Fruit fly (Drosophila melanogaster) whole organism, embryonic: ENCODE measurements around the gene CG43338.

ENCODE experiments used
- Abd-B ChIP-seq: fragments of 200-800 bp; sonication (Bioruptor generic); optimal IDR thresholded peaks from 2 replicates; lab custom pipeline; 2018; ENCODE audit warnings: missing biosample characterization, mild to moderate bottlenecking, missing genetic modification characterization, moderate library complexity
- Atf6 ChIP-seq: fragments of 200-800 bp; sonication (Bioruptor generic); IDR thresholded peaks from 2 replicates; pipeline ENCODE4 v1.3.6; 2022; ENCODE audit warnings: missing biosample characterization, missing genetic modification characterization
- Bgb ChIP-seq: fragments of 200-800 bp; sonication (Bioruptor generic); IDR thresholded peaks from 2 replicates; pipeline ENCODE4 v1.3.6; 2022; ENCODE audit warnings: missing biosample characterization, missing genetic modification characterization; ENCODE audit not compliant: partially characterized antibody
- BtbVII ChIP-seq: fragments of 200-800 bp; sonication (Bioruptor generic); optimal IDR thresholded peaks from 3 replicates; lab custom pipeline; 2017; ENCODE audit warnings: missing biosample characterization, mild to moderate bottlenecking, missing genetic modification characterization
- CG10147 ChIP-seq: fragments of 200-800 bp; sonication (Bioruptor generic); optimal IDR thresholded peaks from 2 replicates; lab custom pipeline; 2019; ENCODE audit warnings: missing biosample characterization, mild to moderate bottlenecking, missing genetic modification characterization, moderate library complexity
- CG10209 ChIP-seq: fragments of 200-800 bp; sonication (Bioruptor generic); optimal IDR thresholded peaks from 3 replicates; lab custom pipeline; 2017; ENCODE audit warnings: missing biosample characterization, mild to moderate bottlenecking, missing genetic modification characterization, missing genetic modification reagents
- CG10462 ChIP-seq: fragments of 200-800 bp; sonication (Bioruptor generic); optimal IDR thresholded peaks from 2 replicates; lab custom pipeline; 2016; ENCODE audit warnings: missing biosample characterization, missing genetic modification characterization
- CG12071 ChIP-seq: fragments of 200-800 bp; sonication (Bioruptor generic); optimal IDR thresholded peaks from 3 replicates; lab custom pipeline; 2018; ENCODE audit warnings: missing biosample characterization, mild to moderate bottlenecking, missing genetic modification characterization
- CG13287 ChIP-seq: fragments of 200-800 bp; sonication (Bioruptor generic); IDR thresholded peaks from 2 replicates; pipeline ENCODE4 v1.3.6; 2022; ENCODE audit warnings: missing biosample characterization, missing genetic modification characterization; ENCODE audit not compliant: partially characterized antibody
- CG14050 ChIP-seq: fragments of 200-800 bp; sonication (Bioruptor generic); IDR thresholded peaks from 3 replicates; pipeline ENCODE4 v1.3.6; 2022; ENCODE audit warnings: missing biosample characterization, missing genetic modification characterization
- CG14667 ChIP-seq: fragments of 200-800 bp; sonication (Bioruptor generic); IDR thresholded peaks from 2 replicates; pipeline ENCODE4 v1.3.6; 2022; ENCODE audit warnings: missing biosample characterization, missing genetic modification characterization
- CG1647 ChIP-seq: fragments of 200-800 bp; sonication (Bioruptor generic); optimal IDR thresholded peaks from 3 replicates; lab custom pipeline; 2016; ENCODE audit warnings: missing biosample characterization, missing genetic modification characterization
- CG17361 ChIP-seq: fragments of 200-800 bp; sonication (Bioruptor generic); IDR thresholded peaks from 3 replicates; pipeline ENCODE4 v1.3.6; 2022; ENCODE audit warnings: missing biosample characterization, missing genetic modification characterization
- CG31224 ChIP-seq: fragments of 200-800 bp; sonication (Bioruptor generic); IDR thresholded peaks from 2 replicates; pipeline ENCODE4 v1.3.6; 2022; ENCODE audit warnings: missing biosample characterization, missing genetic modification characterization
- CG33213 ChIP-seq: fragments of 200-800 bp; sonication (Bioruptor generic); optimal IDR thresholded peaks from 3 replicates; lab custom pipeline; 2016; ENCODE audit warnings: missing biosample characterization, missing genetic modification characterization
- CG3838 ChIP-seq: fragments of 200-800 bp; sonication (Bioruptor generic); optimal IDR thresholded peaks from 3 replicates; lab custom pipeline; 2016; ENCODE audit warnings: missing biosample characterization, missing genetic modification characterization
- CG4328 ChIP-seq: fragments of 200-800 bp; sonication (Bioruptor generic); optimal IDR thresholded peaks from 3 replicates; lab custom pipeline; 2017; ENCODE audit warnings: missing biosample characterization, missing genetic modification reagents, missing genetic modification characterization
- CG4617 ChIP-seq: fragments of 200-800 bp; sonication (Bioruptor generic); optimal IDR thresholded peaks from 3 replicates; lab custom pipeline; 2016; ENCODE audit warnings: missing biosample characterization, missing genetic modification characterization, borderline replicate concordance
- CG4707 ChIP-seq: fragments of 200-800 bp; sonication (Bioruptor generic); optimal IDR thresholded peaks from 2 replicates; lab custom pipeline; 2018; ENCODE audit warnings: missing biosample characterization, mild to moderate bottlenecking, missing genetic modification characterization, moderate library complexity
- CG5245 ChIP-seq: fragments of 200-800 bp; sonication (Bioruptor generic); optimal IDR thresholded peaks from 3 replicates; lab custom pipeline; 2016; ENCODE audit warnings: missing biosample characterization, missing genetic modification characterization
- CG7372 ChIP-seq: fragments of 200-800 bp; sonication (Bioruptor generic); IDR thresholded peaks from 2 replicates; pipeline ENCODE4 v1.3.6; 2022; ENCODE audit warnings: missing biosample characterization, missing genetic modification characterization
- CG7963 ChIP-seq: fragments of 200-800 bp; sonication (Bioruptor generic); IDR thresholded peaks from 3 replicates; pipeline ENCODE4 v1.3.6; 2022; ENCODE audit warnings: missing biosample characterization, missing genetic modification characterization; ENCODE audit not compliant: partially characterized antibody
- CG8290 ChIP-seq, 3 experiments: fragments of 200-800 bp; sonication (Bioruptor generic); optimal IDR thresholded peaks; 2 replicates each; lab custom pipeline; 2016 to 2019; ENCODE audit warnings: missing biosample characterization in 3 of 3, missing genetic modification characterization in 3 of 3, mild to moderate bottlenecking in 2 of 3, moderate library complexity in 1 of 3
- CG8359 ChIP-seq: fragments of 200-800 bp; sonication (Bioruptor generic); optimal IDR thresholded peaks from 2 replicates; lab custom pipeline; 2017; ENCODE audit warnings: missing biosample characterization, mild to moderate bottlenecking, missing genetic modification characterization, borderline replicate concordance
- CoRest ChIP-seq: fragments of 200-800 bp; sonication (Bioruptor generic); optimal IDR thresholded peaks from 3 replicates; lab custom pipeline; 2018; ENCODE audit warnings: missing biosample characterization, mild to moderate bottlenecking, missing genetic modification characterization, moderate library complexity
- Dip2 ChIP-seq: fragments of 200-800 bp; sonication (Bioruptor generic); IDR thresholded peaks from 2 replicates; pipeline ENCODE4 v1.3.6; 2022; ENCODE audit warnings: missing biosample characterization, missing genetic modification characterization
- E2f1 ChIP-seq: fragments of 200-800 bp; sonication (Bioruptor generic); IDR thresholded peaks from 2 replicates; pipeline ENCODE4 v1.3.6; 2022; ENCODE audit warnings: missing biosample characterization, missing genetic modification characterization
- Gug ChIP-seq: fragments of 200-800 bp; sonication (Bioruptor generic); IDR thresholded peaks from 4 replicates; pipeline ENCODE4 v1.3.6; 2022; ENCODE audit warnings: missing biosample characterization, missing genetic modification characterization
- Mad ChIP-seq: fragments of 200-800 bp; sonication (Bioruptor generic); optimal IDR thresholded peaks from 2 replicates; lab custom pipeline; 2016; ENCODE audit warnings: missing biosample characterization, missing genetic modification characterization
- Mes4 ChIP-seq: fragments of 200-800 bp; sonication (Bioruptor generic); optimal IDR thresholded peaks from 2 replicates; lab custom pipeline; 2016; ENCODE audit warnings: missing biosample characterization, missing genetic modification characterization
- Nf-YC ChIP-seq: fragments of 200-800 bp; optimal IDR thresholded peaks from 3 replicates; lab custom pipeline; 2019; ENCODE audit warnings: missing biosample characterization, mild to moderate bottlenecking, missing genetic modification characterization, moderate library complexity
- Ptx1 ChIP-seq: fragments of 200-800 bp; sonication (Bioruptor generic); IDR thresholded peaks from 2 replicates; pipeline ENCODE4 v1.3.6; 2022; ENCODE audit warnings: missing biosample characterization, missing genetic modification characterization
- Side ChIP-seq: fragments of 200-800 bp; sonication (Bioruptor generic); optimal IDR thresholded peaks from 2 replicates; lab custom pipeline; 2016; ENCODE audit warnings: missing biosample characterization, missing genetic modification characterization
- Spps ChIP-seq: fragments of 200-800 bp; sonication (Bioruptor generic); optimal IDR thresholded peaks from 2 replicates; lab custom pipeline; 2018; ENCODE audit warnings: missing biosample characterization, mild to moderate bottlenecking, missing genetic modification characterization
- ap ChIP-seq: fragments of 200-800 bp; sonication (Bioruptor generic); IDR thresholded peaks from 2 replicates; pipeline ENCODE4 v1.3.6; 2022; ENCODE audit warnings: missing biosample characterization, missing genetic modification characterization
- bbx ChIP-seq: fragments of 200-800 bp; sonication (Bioruptor generic); IDR thresholded peaks from 2 replicates; pipeline ENCODE4 v1.3.6; 2022; ENCODE audit warnings: missing biosample characterization, missing genetic modification characterization; ENCODE audit not compliant: partially characterized antibody
- chif ChIP-seq, 2 experiments: fragments of 200-800 bp; sonication (Bioruptor generic); optimal IDR thresholded peaks; 3 replicates each; lab custom pipeline; 2016; ENCODE audit warnings: missing biosample characterization in 2 of 2, missing genetic modification characterization in 2 of 2
- da ChIP-seq: fragments of 200-800 bp; sonication (Bioruptor generic); optimal IDR thresholded peaks from 2 replicates; lab custom pipeline; 2016; ENCODE audit warnings: missing biosample characterization, missing genetic modification characterization
- dpn ChIP-seq, 2 experiments: fragments of 200-800 bp; sonication (Bioruptor generic); optimal IDR thresholded peaks; 3 replicates each; lab custom pipeline; 2016; ENCODE audit warnings: missing biosample characterization in 2 of 2, missing genetic modification characterization in 2 of 2
- ftz-f1 ChIP-seq: fragments of 200-800 bp; sonication (Bioruptor generic); optimal IDR thresholded peaks from 2 replicates; lab custom pipeline; 2016; ENCODE audit warnings: missing biosample characterization, missing genetic modification characterization
- fu2 ChIP-seq: fragments of 200-800 bp; sonication (Bioruptor generic); optimal IDR thresholded peaks from 2 replicates; lab custom pipeline; 2016; ENCODE audit warnings: missing biosample characterization, missing genetic modification characterization
- pita ChIP-seq: fragments of 200-800 bp; sonication (Bioruptor generic); optimal IDR thresholded peaks from 2 replicates; lab custom pipeline; 2017; ENCODE audit warnings: missing biosample characterization, mild to moderate bottlenecking, missing genetic modification characterization
- pros ChIP-seq: fragments of 200-800 bp; sonication (Bioruptor generic); optimal IDR thresholded peaks from 3 replicates; lab custom pipeline; 2019; ENCODE audit warnings: missing biosample characterization, mild to moderate bottlenecking, missing genetic modification characterization, moderate library complexity
- pzg ChIP-seq: fragments of 200-800 bp; sonication (Bioruptor generic); optimal IDR thresholded peaks from 3 replicates; lab custom pipeline; 2018; ENCODE audit warnings: missing biosample characterization, mild to moderate bottlenecking, missing genetic modification characterization, moderate library complexity
- sim ChIP-seq: fragments of 200-800 bp; sonication (Bioruptor generic); IDR thresholded peaks from 2 replicates; pipeline ENCODE4 v1.3.6; 2022; ENCODE audit warnings: missing biosample characterization, missing genetic modification characterization
- slp2 ChIP-seq: fragments of 200-800 bp; sonication (Bioruptor generic); optimal IDR thresholded peaks from 2 replicates; lab custom pipeline; 2016; ENCODE audit warnings: missing biosample characterization, missing genetic modification characterization
- ttk ChIP-seq: fragments of 200-800 bp; sonication (Bioruptor generic); IDR thresholded peaks from 2 replicates; pipeline ENCODE4 v2.1.2; 2022; ENCODE audit warnings: missing biosample characterization, missing genetic modification characterization
- z ChIP-seq: fragments of 200-800 bp; sonication (Bioruptor generic); IDR thresholded peaks from 3 replicates; pipeline ENCODE4 v1.3.6; 2022; ENCODE audit warnings: missing biosample characterization, missing genetic modification characterization

CG43338 gene

DNA sequence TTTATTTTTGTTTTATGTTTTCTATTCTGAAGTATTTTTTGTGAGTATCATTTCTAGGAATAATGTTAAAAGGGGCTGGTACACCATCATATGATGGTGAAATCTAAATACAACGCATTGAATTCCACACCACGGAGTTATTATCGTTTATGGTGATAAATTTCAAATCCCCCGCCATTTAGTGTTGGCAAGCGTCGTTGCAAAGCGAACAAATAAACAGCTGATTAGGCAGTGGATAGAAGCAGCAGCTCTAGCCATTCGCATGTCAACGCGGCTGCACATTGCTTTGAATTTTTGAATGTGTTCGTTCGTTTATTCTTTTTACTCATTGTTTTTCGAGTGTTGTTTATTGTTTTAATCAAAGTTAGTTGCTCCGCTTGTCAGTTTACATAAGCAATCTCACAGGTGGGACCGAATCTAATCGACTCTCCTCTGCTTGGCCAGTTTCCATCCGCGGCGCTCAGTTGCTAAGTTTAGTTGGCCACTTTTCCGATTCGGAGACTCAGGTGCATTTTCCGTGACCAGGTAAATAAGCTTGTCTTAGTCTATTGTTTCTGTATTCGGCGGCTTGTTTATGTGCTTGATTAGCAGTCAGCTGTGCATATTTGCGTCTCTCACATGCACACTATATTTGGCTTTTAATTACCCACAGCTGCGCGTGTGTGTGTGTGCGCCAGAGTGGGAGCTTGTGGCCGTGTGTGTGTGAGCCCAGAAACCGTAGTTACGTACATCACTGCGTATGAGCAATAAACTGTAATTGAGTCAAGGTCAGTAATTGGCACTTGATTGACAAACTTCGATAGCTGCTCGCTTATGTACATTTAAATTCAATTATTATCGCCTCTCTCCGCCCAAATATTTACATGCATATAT, 6.1 kb upstream of the CG43338 start, which contains the start of the genes Mst36Fa and CG31751 (continued):
- TF ChIP-seq CG31224 (GFP tag; lab: Robert Waterston, UW) = no peak
- peak; percentile 28 for TF ChIP-seq CG5245 (GFP tag; lab: Kevin White, UChicago)
- no peak for TF ChIP-seq CG10147 (GFP tag; lab: Kevin White, UChicago)
- TF ChIP-seq CG8359 (GFP tag; lab: Kevin White, UChicago) = peak; percentile 41
- TF ChIP-seq CG7372 (GFP tag; lab: Robert Waterston, UW) = peak; percentile 71
- TF ChIP-seq Ptx1 = no peak
- peak; percentile 45 for TF ChIP-seq CG8290 (GFP tag; optimal IDR thresholded peaks at IDR 0.05; lab: Kevin White, UChicago)
- TF ChIP-seq CG8290 (tag; optimal IDR thresholded peaks at IDR 0.05; lab: Kevin White, UChicago) = peak in 1 of 2 experiments; percentile 97
- TF ChIP-seq pita (GFP tag; lab: Kevin White, UChicago) = no peak
- peak; percentile 88 for TF ChIP-seq pzg (GFP tag; lab: Kevin White, UChicago)
- TF ChIP-seq sim = peak; percentile 76
- TF ChIP-seq E2f1 (GFP tag; lab: Robert Waterston, UW) = 0 out of 2 replicates have a peak, but pooled peaks have one; percentile 42
- no peak for TF ChIP-seq CG14667
- no peak for TF ChIP-seq Spps (tag; lab: Kevin White, UChicago)
- peak; percentile 72 for TF ChIP-seq ftz-f1 (GFP tag; lab: Kevin White, UChicago)
- no peak for TF ChIP-seq pros (GFP tag; lab: Kevin White, UChicago)
- TF ChIP-seq CG1647 (GFP tag; lab: Kevin White, UChicago) = peak; percentile 53
- peak; percentile 66 for TF ChIP-seq CoRest (tag; lab: Kevin White, UChicago)
- peak; percentile 33; the same call in 1 of the 3 replicates for TF ChIP-seq CG14050
- peak; percentile 75 for TF ChIP-seq Side (GFP tag; lab: Kevin White, UChicago)
- TF ChIP-seq da (GFP tag; lab: Kevin White, UChicago) = peak; percentile 71
- TF ChIP-seq CG12071 = peak; percentile 93
- no peak for TF ChIP-seq Gug
- TF ChIP-seq slp2 (GFP tag; lab: Kevin White, UChicago) = no peak
- peak; percentile 63 to 70 for TF ChIP-seq dpn (GFP tag; optimal IDR thresholded peaks at IDR 0.05; lab: Kevin White, UChicago)
- peak; percentile 75 for TF ChIP-seq CG3838 (GFP tag; lab: Kevin White, UChicago)
- TF ChIP-seq ttk = no peak
- peak; percentile 88 for TF ChIP-seq CG10209
- TF ChIP-seq bbx (GFP tag; lab: Robert Waterston, UW) = no peak
- TF ChIP-seq CG4707 (GFP tag; lab: Kevin White, UChicago) = peak; percentile 77
- TF ChIP-seq CG17361 (GFP tag; lab: Robert Waterston, UW) = no peak; the same call in 2 of the 3 replicates
- TF ChIP-seq Atf6 (GFP tag; lab: Robert Waterston, UW) = peak; percentile 83
- no peak for TF ChIP-seq CG7963
- peak; percentile 18 for TF ChIP-seq CG10462 (GFP tag; lab: Kevin White, UChicago)
- TF ChIP-seq CG33213 (GFP tag; lab: Kevin White, UChicago) = peak; percentile 53
- TF ChIP-seq Mes4 (GFP tag; lab: Kevin White, UChicago) = peak; percentile 80
- no peak for TF ChIP-seq Bgb (GFP tag; lab: Robert Waterston, UW)
- TF ChIP-seq z (GFP tag; lab: Robert Waterston, UW) = peak; percentile 50; the same call in 1 of the 3 replicates
- TF ChIP-seq CG4328 (GFP tag; lab: Kevin White, UChicago) = peak; percentile 84
- TF ChIP-seq CG13287 (GFP tag; lab: Robert Waterston, UW) = peak; percentile 22; the same call in 1 of the 2 replicates
- no peak for TF ChIP-seq ap (GFP tag; lab: Robert Waterston, UW)
- TF ChIP-seq BtbVII (GFP tag; lab: Kevin White, UChicago) = peak; percentile 88
- TF ChIP-seq fu2 (GFP tag; lab: Kevin White, UChicago) = peak; percentile 43
- peak; percentile 26 for TF ChIP-seq Abd-B (GFP tag; lab: Kevin White, UChicago)
- peak; percentile 42 to 75 for TF ChIP-seq chif (GFP tag; optimal IDR thresholded peaks at IDR 0.05; lab: Kevin White, UChicago)
- TF ChIP-seq Mad (GFP tag; lab: Kevin White, UChicago) = peak; percentile 68
- peak; percentile 69 for TF ChIP-seq CG4617
- no peak for TF ChIP-seq Dip2 (GFP tag; lab: Robert Waterston, UW)
- no peak for TF ChIP-seq Nf-YC (tag; lab: Kevin White, UChicago)
